Fruit fly (Drosophila melanogaster): ENCODE data around the gene CG31797.

DNA sequence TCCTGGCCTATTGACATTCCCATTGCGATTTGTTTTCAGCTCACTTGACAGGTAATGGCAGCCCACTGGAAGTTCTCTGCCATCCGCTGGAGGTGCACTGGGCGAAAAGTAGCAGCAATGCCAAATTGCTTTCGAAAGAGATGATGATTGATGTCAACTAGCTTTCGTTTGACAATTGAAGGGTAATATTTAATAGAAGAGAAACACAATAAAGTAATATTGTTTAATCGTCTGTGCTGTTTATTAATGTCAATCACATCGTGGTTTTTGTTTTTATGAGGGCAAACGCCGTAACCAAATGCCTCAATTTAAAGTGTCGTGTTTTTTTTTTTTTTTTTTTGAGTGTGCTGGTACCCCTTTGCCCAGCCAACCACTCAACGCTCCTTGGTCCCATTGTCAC lies 33.0 kb downstream of the CG31797 start:
- no peak for TF ChIP-seq CTCF (optimal IDR thresholded peaks at IDR 0.05)
- TF ChIP-seq CG8478 (optimal IDR thresholded peaks at IDR 0.05) = no peak
